Fruit fly (Drosophila melanogaster): ENCODE results near the gene pn.
A peak's percentile ranks its signal among the peaks of the same experiment; 100 is the strongest.

pn gene

DNA sequence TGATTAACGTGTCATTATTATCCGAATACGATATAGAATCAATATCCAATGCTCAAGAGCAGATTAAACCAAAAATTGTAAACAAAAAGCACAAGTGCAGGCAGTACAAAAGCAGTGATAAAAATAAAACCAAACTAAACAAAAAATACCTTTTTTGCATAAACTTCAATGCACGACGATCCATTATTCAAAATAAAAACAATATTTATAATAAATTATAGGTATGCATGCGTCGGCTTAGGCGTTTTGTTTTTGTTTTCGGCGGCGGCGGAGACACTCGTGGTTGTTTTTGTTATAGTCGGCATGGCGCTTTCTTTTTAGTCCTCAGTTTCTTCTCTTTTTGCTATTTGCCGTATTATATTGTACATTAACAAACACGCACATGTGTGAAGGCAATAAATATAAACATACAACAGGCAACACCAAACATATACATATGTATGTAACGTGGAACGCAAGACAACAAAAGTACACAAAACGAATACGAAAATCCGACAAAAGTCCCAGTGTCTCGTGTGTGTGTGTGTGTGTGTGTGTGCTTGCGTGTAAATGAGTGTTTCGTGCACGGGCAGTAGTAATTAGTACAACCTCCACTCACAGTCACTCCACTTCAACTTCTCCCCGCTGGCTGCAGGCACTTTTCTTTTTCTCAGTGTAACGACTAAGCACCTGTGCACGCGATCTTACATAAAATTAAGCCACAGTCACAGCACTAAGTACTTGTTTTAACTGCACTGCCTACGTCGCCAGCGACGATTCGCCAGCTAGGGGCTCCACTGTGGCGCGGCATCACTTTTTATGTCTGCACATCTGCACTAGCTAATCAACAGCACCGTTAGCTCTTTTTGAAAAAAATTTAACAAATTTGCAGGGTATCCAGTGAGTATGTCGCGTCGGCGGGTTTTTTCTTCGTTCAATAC is 44.9 kb upstream of the pn start (continued):
- TF ChIP-seq CG30403 (GFP tag; optimal IDR thresholded peaks at IDR 0.05) (peak; percentile 56), pb (GFP tag; optimal IDR thresholded peaks at IDR 0.05) (peak; percentile 12), Mes4 (GFP tag; optimal IDR thresholded peaks at IDR 0.05) (no peak), CG15269 (tag; optimal IDR thresholded peaks at IDR 0.05) (peak; percentile 54), cg (GFP tag; optimal IDR thresholded peaks at IDR 0.05) (no peak), nmo (GFP tag; optimal IDR thresholded peaks at IDR 0.05) (peak; percentile 15), jumu (GFP tag; optimal IDR thresholded peaks at IDR 0.05) (peak; percentile 58), lab (GFP tag; optimal IDR thresholded peaks at IDR 0.05) (peak; percentile 6), aop (GFP tag; IDR thresholded peaks at IDR 0.05) (no peak; the same call in 1 of the 2 replicates), prd (optimal IDR thresholded peaks at IDR 0.05) (no peak), prd (GFP tag; IDR thresholded peaks at IDR 0.05) (peak; percentile 65; the same call in 2 of the 3 replicates), CG11456 (GFP tag; IDR thresholded peaks at IDR 0.05) (peak; percentile 15; the same call in 1 of the 3 replicates), CHES-1-like (GFP tag; optimal IDR thresholded peaks at IDR 0.05) (peak; percentile 14), Abd-B (GFP tag; optimal IDR thresholded peaks at IDR 0.05) (peak; percentile 44), CG16779 (GFP tag; IDR thresholded peaks at IDR 0.05) (no peak), H15 (GFP tag; IDR thresholded peaks at IDR 0.05) (0 out of 3 replicates have a peak, but pooled peaks have one; percentile 18), Ets65A (GFP tag) (peak; percentile 81), CG6272 (GFP tag; IDR thresholded peaks at IDR 0.05) (peak; percentile 11; the same call in 1 of the 2 replicates), CG7372 (GFP tag; IDR thresholded peaks at IDR 0.05) (peak; percentile 49), bcd (GFP tag; optimal IDR thresholded peaks at IDR 0.05) (peak; percentile 58), Pdp1 (GFP tag; optimal IDR thresholded peaks at IDR 0.05) (peak; percentile 38 to 64), phol (tag; optimal IDR thresholded peaks at IDR 0.05) (peak; percentile 40), CoRest (tag; optimal IDR thresholded peaks at IDR 0.05) (peak; percentile 25), Med (GFP tag) (peak; percentile 53), Awh (GFP tag; IDR thresholded peaks at IDR 0.05) (0 out of 2 replicates have a peak, but pooled peaks have one; percentile 21), HLH3B (GFP tag; IDR thresholded peaks at IDR 0.05) (0 out of 2 replicates have a peak, but pooled peaks have one; percentile 28), CG13287 (GFP tag; IDR thresholded peaks at IDR 0.05; ENCODE audit: partially characterized antibody) (no peak), CG10366 (GFP tag; IDR thresholded peaks at IDR 0.05) (peak; percentile 39; the same call in 1 of the 2 replicates), CG4404 (GFP tag; IDR thresholded peaks at IDR 0.05) (peak; percentile 52), CG13624 (GFP tag; optimal IDR thresholded peaks at IDR 0.05) (peak; percentile 12), CG4360 (GFP tag; IDR thresholded peaks at IDR 0.05) (no peak), Aef1 (GFP tag; IDR thresholded peaks at IDR 0.05) (peak; percentile 50), CG17385 (GFP tag; optimal IDR thresholded peaks at IDR 0.05) (no peak), CG11247 (GFP tag; IDR thresholded peaks at IDR 0.05) (peak; percentile 43), CG9215 (GFP tag; IDR thresholded peaks at IDR 0.05) (peak; percentile 48; the same call in 1 of the 2 replicates), CG2678 (tag; optimal IDR thresholded peaks at IDR 0.05) (peak; percentile 61), Hand (GFP tag; optimal IDR thresholded peaks at IDR 0.05) (no peak), CG3065 (GFP tag; optimal IDR thresholded peaks at IDR 0.05) (no peak), pan (optimal IDR thresholded peaks at IDR 0.05) (no peak), pan (GFP tag; optimal IDR thresholded peaks at IDR 0.05 in 1 of 2, IDR thresholded peaks at IDR 0.05 in 1 of 2) (peak in 1 of 2 experiments; percentile 66), bab2 (GFP tag; optimal IDR thresholded peaks at IDR 0.05) (peak; percentile 49), CG11093 (GFP tag; IDR thresholded peaks at IDR 0.05) (0 out of 3 replicates have a peak, but pooled peaks have one; percentile 45), CG9797 (GFP tag; optimal IDR thresholded peaks at IDR 0.05) (no peak), ssp (GFP tag; IDR thresholded peaks at IDR 0.05) (peak; percentile 41; the same call in 1 of the 2 replicates), fd96Cb (tag; optimal IDR thresholded peaks at IDR 0.05) (peak; percentile 23), Scr (GFP tag; IDR thresholded peaks at IDR 0.05; ENCODE audit: partially characterized antibody) (no peak), Vsx1 (GFP tag; optimal IDR thresholded peaks at IDR 0.05) (peak; percentile 85), ab (GFP tag; optimal IDR thresholded peaks at IDR 0.05) (peak; percentile 33), lilli (GFP tag; optimal IDR thresholded peaks at IDR 0.05) (peak; percentile 39)
